Worm (Caenorhabditis elegans) whole organism, midembryonic: ENCODE data around the gene srt-17.

Experiments
- T22C8.4 ChIP-seq: fragments of 200-800 bp; sonication (Bioruptor generic); IDR thresholded peaks from 2 replicates; pipeline ENCODE4 v1.3.6; 2022; ENCODE audit warnings: missing genetic modification characterization, missing compliant biosample characterization
- cog-1 ChIP-seq: sonication (generic microtip); optimal IDR thresholded peaks from 2 replicates; lab custom pipeline; 2016; ENCODE audit warnings: missing genetic modification characterization, missing compliant biosample characterization
- flt-1 ChIP-seq: fragments of 200-800 bp; sonication (Bioruptor generic); IDR thresholded peaks from 2 replicates; pipeline ENCODE4 v1.3.6; 2022; ENCODE audit warnings: missing genetic modification characterization, missing compliant biosample characterization
- klf-2 ChIP-seq: fragments of 200-800 bp; sonication (Bioruptor generic); conservative IDR thresholded peaks from 2 replicates; pipeline ENCODE4 v1.3.6; 2022; ENCODE audit warnings: missing genetic modification reagents, missing genetic modification characterization, missing compliant biosample characterization
- med-1 ChIP-seq: sonication (generic microtip); optimal IDR thresholded peaks from 2 replicates; lab custom pipeline; 2017; ENCODE audit warnings: missing genetic modification characterization, mild to moderate bottlenecking, missing compliant biosample characterization, antibody characterized with exemption, missing genetic modification reagents; ENCODE audit not compliant: insufficient read depth
- ref-1 ChIP-seq: fragments of 200-800 bp; sonication (Bioruptor generic); conservative IDR thresholded peaks from 2 replicates; pipeline ENCODE4 v1.3.6; 2022; ENCODE audit warnings: missing genetic modification reagents, missing genetic modification characterization, missing compliant biosample characterization
- tab-1 ChIP-seq: fragments of 200-800 bp; sonication (Bioruptor generic); IDR thresholded peaks from 2 replicates; pipeline ENCODE4 v1.3.6; 2022; ENCODE audit warnings: missing genetic modification characterization, missing compliant biosample characterization
- ztf-23 ChIP-seq: fragments of 200-800 bp; sonication (Bioruptor generic); IDR thresholded peaks from 2 replicates; pipeline ENCODE4 v1.3.6; 2022; ENCODE audit warnings: missing genetic modification reagents, missing genetic modification characterization, missing compliant biosample characterization

DNA sequence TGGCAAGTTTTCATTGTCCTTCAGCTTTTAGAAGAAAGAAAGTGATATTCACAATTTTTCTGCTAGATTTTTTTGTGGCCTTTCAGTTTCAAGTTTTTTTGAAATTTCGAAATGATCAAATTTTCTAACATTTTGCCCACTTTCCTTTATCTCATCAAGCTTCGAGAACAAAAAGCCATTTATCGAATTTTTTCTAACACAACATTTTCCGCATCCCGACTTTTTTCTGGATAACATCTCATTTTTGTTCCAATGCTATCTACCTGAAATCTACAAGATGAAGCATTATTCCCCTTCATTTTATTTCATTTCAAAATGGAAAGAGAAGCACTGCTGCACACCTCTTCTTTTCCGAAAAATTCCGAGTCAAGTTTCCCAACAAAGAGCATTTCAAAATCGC is 31.9 kb downstream of the srt-17 start, which contains the start of gene ZK488.5:
- TF ChIP-seq flt-1 (GFP tag; lab: Robert Waterston, UW), result no peak
- TF ChIP-seq klf-2 (GFP tag; lab: Robert Waterston, UW), result no peak
- no peak for TF ChIP-seq cog-1 (tag; lab: Kevin White, UChicago)
- no peak for TF ChIP-seq T22C8.4 (GFP tag; lab: Robert Waterston, UW)
- no peak for TF ChIP-seq ztf-23
- no peak for TF ChIP-seq med-1 (GFP tag; lab: Kevin White, UChicago)
- no peak for TF ChIP-seq tab-1 (GFP tag; lab: Robert Waterston, UW)
- no peak for TF ChIP-seq ref-1 (GFP tag; lab: Robert Waterston, UW)
